Fruit fly (Drosophila melanogaster) S2 (cell line): ENCODE results near the gene CG43229.

Experiments
- CG8478 ChIP-seq: fragments of >200 bp; optimal IDR thresholded peaks from 2 replicates; lab custom pipeline; 2018
- CTCF ChIP-seq, 2 experiments: fragments of >200 bp; optimal IDR thresholded peaks; 2 replicates each; lab custom pipeline; 2018

DNA sequence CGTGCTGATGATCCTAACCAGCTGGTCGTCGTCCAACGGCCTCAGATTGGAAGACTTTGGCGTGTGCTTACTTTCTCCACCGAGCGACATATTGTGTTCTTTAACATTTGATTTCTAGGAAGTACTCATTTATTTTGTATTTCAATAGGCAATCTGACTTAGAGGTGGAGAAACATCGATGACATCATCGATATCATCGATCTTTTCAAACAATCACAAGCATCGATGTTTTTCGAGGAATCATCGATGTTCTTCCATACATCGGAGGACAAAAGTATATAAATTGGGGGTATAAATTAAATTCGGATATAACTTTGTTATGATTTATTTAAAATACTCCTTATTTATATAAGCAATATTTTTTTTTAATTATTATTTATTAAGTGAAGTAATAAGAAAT lies 48.0 kb upstream of the CG43229 start, which contains the start of gene Swt1:
- TF ChIP-seq CTCF (optimal IDR thresholded peaks at IDR 0.05; lab: Kevin White, UChicago) (no peak), CG8478 (lab: Kevin White, UChicago) (no peak)
